Worm (Caenorhabditis elegans) whole organism, L2 larva: Measurements from ENCODE around the gene M01H9.5.

Experiments
- F13H6.1 ChIP-seq: sonication (generic microtip); optimal IDR thresholded peaks from 2 replicates; lab custom pipeline; 2016; ENCODE audit warnings: missing genetic modification characterization, missing compliant biosample characterization
- R02D3.7 ChIP-seq: fragments of 150-350 bp; optimal IDR thresholded peaks from 2 replicates; lab custom pipeline; 2014; ENCODE audit warnings: missing biosample characterization, missing genetic modification characterization
- Y55F3AM.14 ChIP-seq: fragments of 200-800 bp; sonication (Bioruptor generic); optimal IDR thresholded peaks from 2 replicates; lab custom pipeline; 2018; ENCODE audit warnings: mild to moderate bottlenecking, missing genetic modification characterization, missing compliant biosample characterization
- ZK546.5 ChIP-seq: sonication (generic microtip); optimal IDR thresholded peaks from 2 replicates; lab custom pipeline; 2017; ENCODE audit warnings: missing biosample characterization, missing genetic modification characterization
- ama-1 ChIP-seq: fragments of 150-350 bp; optimal IDR thresholded peaks from 2 replicates; lab custom pipeline; 2018; ENCODE audit warnings: inconsistent platforms
- lin-13 ChIP-seq: fragments of 150-350 bp; optimal IDR thresholded peaks from 2 replicates; lab custom pipeline; 2014; ENCODE audit warnings: missing biosample characterization, missing genetic modification reagents, missing genetic modification characterization
- nhr-12 ChIP-seq: fragments of 150-350 bp; optimal IDR thresholded peaks from 2 replicates; lab custom pipeline; 2014; ENCODE audit warnings: missing biosample characterization, missing genetic modification characterization
- nhr-25 ChIP-seq: fragments of 150-350 bp; sonication (generic microtip); optimal IDR thresholded peaks from 3 replicates; lab custom pipeline; 2014; ENCODE audit warnings: missing biosample characterization, missing genetic modification characterization
- zag-1 ChIP-seq: fragments of 150-350 bp; optimal IDR thresholded peaks from 2 replicates; lab custom pipeline; 2014; ENCODE audit warnings: missing biosample characterization, missing genetic modification characterization
- ztf-4 ChIP-seq: fragments of 150-350 bp; optimal IDR thresholded peaks from 2 replicates; lab custom pipeline; 2014; ENCODE audit warnings: missing biosample characterization, missing genetic modification characterization

DNA sequence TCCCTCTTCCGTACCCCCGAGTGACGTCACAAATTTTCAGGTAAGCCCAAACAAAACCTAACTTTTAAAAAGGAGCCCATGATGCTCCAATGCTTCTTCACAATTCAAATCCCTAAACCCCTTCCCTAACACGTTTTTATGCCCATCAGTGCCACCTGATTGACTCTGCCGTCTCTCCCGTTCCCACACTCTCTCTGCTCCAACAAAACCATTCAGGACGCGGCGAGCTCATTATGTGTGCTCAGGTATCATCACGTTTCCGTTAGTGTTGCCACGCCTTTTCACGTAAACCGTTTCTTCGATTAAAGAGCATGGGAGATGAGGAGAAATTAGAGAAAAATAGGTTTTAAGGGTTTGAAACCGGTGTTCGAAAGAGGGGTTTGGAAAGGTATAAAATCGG lies 2.2 kb upstream of the M01H9.5 start, which contains the start of gene M01H9.2:
- TF ChIP-seq ama-1 (lab: Kevin White, UChicago) (no peak), zag-1 (tag; lab: Kevin White, UChicago) (no peak), ZK546.5 (tag; lab: Kevin White, UChicago) (no peak), F13H6.1 (tag; lab: Kevin White, UChicago) (no peak), Y55F3AM.14 (GFP tag; lab: Kevin White, UChicago) (no peak), R02D3.7 (tag; lab: Kevin White, UChicago) (no peak), lin-13 (no peak), nhr-25 (tag; lab: Kevin White, UChicago) (no peak), nhr-12 (tag; lab: Kevin White, UChicago) (no peak), ztf-4 (tag; lab: Kevin White, UChicago) (no peak)
